Worm (Caenorhabditis elegans) whole organism, mixed stage, embryonic: Measurements from ENCODE around the gene srt-33.

Experiments used
- ceh-43 ChIP-seq: fragments of 200-800 bp; sonication (Bioruptor generic); optimal IDR thresholded peaks from 2 replicates; lab custom pipeline; 2018; ENCODE audit warnings: mild to moderate bottlenecking, missing genetic modification characterization, moderate library complexity, missing compliant biosample characterization
- elt-3 ChIP-seq: fragments of 150-350 bp; optimal IDR thresholded peaks from 2 replicates; lab custom pipeline; 2014; ENCODE audit warnings: missing biosample characterization, missing genetic modification characterization
- ham-2 ChIP-seq: fragments of 200-800 bp; sonication (Bioruptor generic); optimal IDR thresholded peaks from 2 replicates; lab custom pipeline; 2018; ENCODE audit warnings: mild to moderate bottlenecking, missing genetic modification characterization, missing compliant biosample characterization
- lin-13 ChIP-seq: fragments of 150-350 bp; optimal IDR thresholded peaks from 2 replicates; lab custom pipeline; 2014; ENCODE audit warnings: missing biosample characterization, missing genetic modification characterization
- lsy-2 ChIP-seq: fragments of 150-350 bp; optimal IDR thresholded peaks from 2 replicates; lab custom pipeline; 2014; ENCODE audit warnings: missing biosample characterization, missing genetic modification characterization
- mab-5 ChIP-seq: fragments of 150-350 bp; optimal IDR thresholded peaks from 2 replicates; lab custom pipeline; 2014; ENCODE audit warnings: missing biosample characterization, missing genetic modification characterization
- nhr-28 ChIP-seq: fragments of 150-350 bp; optimal IDR thresholded peaks from 2 replicates; lab custom pipeline; 2014; ENCODE audit warnings: missing biosample characterization, missing genetic modification characterization
- nhr-76 ChIP-seq: sonication (generic microtip); optimal IDR thresholded peaks from 2 replicates; lab custom pipeline; 2017; ENCODE audit warnings: missing biosample characterization, missing genetic modification characterization
- pha-4 ChIP-seq: fragments of 150-350 bp; optimal IDR thresholded peaks from 2 replicates; lab custom pipeline; 2018; ENCODE audit warnings: missing biosample characterization, missing genetic modification reagents, missing genetic modification characterization
- snpc-4 ChIP-seq: fragments of 150-350 bp; optimal IDR thresholded peaks from 2 replicates; lab custom pipeline; 2014; ENCODE audit warnings: missing biosample characterization, missing genetic modification characterization
- unc-62 ChIP-seq: fragments of 150-350 bp; optimal IDR thresholded peaks from 2 replicates; lab custom pipeline; 2014; ENCODE audit warnings: missing biosample characterization, missing genetic modification reagents, missing genetic modification characterization
- zip-8 ChIP-seq: fragments of 150-350 bp; optimal IDR thresholded peaks from 2 replicates; lab custom pipeline; 2014; ENCODE audit warnings: missing biosample characterization, missing genetic modification characterization
- ztf-11 ChIP-seq: fragments of 150-350 bp; optimal IDR thresholded peaks from 2 replicates; lab custom pipeline; 2014; ENCODE audit warnings: missing biosample characterization, missing genetic modification characterization

- no peak for TF ChIP-seq ztf-11
- no peak for TF ChIP-seq nhr-28 (tag; lab: Kevin White, UChicago)
- no peak for TF ChIP-seq lin-13 (tag; lab: Kevin White, UChicago)
- no peak for TF ChIP-seq nhr-76
- TF ChIP-seq unc-62 (GFP tag; lab: Kevin White, UChicago) = no peak
- TF ChIP-seq elt-3 = no peak
- TF ChIP-seq zip-8 (tag; lab: Kevin White, UChicago) = no peak
- TF ChIP-seq snpc-4 (tag; lab: Kevin White, UChicago) = no peak
- no peak for TF ChIP-seq pha-4
- no peak for TF ChIP-seq mab-5
- no peak for TF ChIP-seq ceh-43 (GFP tag; lab: Kevin White, UChicago)
- TF ChIP-seq lsy-2 (tag; lab: Kevin White, UChicago) = no peak
- no peak for TF ChIP-seq ham-2 (GFP tag; lab: Kevin White, UChicago)
Observed at ce11 chrV:14254221-14254620, 25.5 kb downstream of the srt-33 start, which contains the start of gene K02E11.7.
